Worm (Caenorhabditis elegans): ENCODE results near the gene sptl-2.

sptl-2 gene

DNA sequence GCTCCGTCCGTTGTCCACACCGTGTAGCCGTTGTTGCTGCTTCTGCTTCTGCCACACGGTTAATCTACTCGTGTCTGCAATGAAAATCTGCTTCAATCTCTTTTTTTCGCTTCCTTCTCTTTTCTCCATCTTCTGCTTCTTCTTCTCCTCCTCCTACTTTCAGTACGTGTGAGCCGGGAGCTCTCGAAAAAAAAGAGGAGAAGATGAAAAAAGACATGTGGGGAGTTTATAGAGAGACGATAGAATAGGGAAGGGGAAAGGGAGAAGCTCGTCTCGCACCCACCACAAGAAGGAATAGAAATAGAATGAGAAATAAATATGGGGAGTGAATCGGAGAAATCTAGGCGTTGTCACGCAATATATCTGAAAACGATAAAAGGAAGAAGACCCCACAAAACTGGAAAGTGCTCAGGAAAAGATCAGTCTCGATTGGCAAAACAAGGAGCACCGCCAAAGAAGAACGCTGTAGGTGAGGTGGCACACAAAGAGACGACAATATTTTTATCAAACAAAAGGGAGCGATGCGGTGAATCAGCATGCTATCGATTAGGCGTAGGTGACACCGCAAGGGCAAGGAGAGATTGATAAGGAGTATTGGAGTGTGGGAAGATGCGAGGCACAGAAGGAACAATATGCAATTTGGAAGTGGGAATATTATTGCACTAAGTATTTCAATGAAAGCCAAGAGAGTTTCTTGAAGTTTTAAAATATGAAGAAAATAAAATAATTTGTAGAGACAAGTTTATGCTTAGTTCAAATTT is 39.1 kb upstream of the sptl-2 start, which contains the start of gene let-413:
let-413 (minus strand) TSS at position 76 of the 761 bp plus-strand sequence.
- no peak for TF ChIP-seq snu-23 (GFP tag; optimal IDR thresholded peaks at IDR 0.05)
- TF ChIP-seq unc-62 (GFP tag; optimal IDR thresholded peaks at IDR 0.05), result no peak
- no peak for TF ChIP-seq aly-2 (tag; optimal IDR thresholded peaks at IDR 0.05)
- TF ChIP-seq nhr-90 (tag; optimal IDR thresholded peaks at IDR 0.05; ENCODE audit: poor library complexity), result peak; percentile 17
- peak in 1 of 2 experiments; percentile 15 for TF ChIP-seq lin-35 (GFP tag; optimal IDR thresholded peaks at IDR 0.05)
- no peak for TF ChIP-seq fkh-4 (tag; optimal IDR thresholded peaks at IDR 0.05; ENCODE audit: borderline replicate concordance)
- TF ChIP-seq efl-3 (GFP tag; optimal IDR thresholded peaks at IDR 0.05), result no peak
- peak; percentile 12 for TF ChIP-seq fkh-8 (tag; optimal IDR thresholded peaks at IDR 0.05)
- no peak for TF ChIP-seq ceh-88 (GFP tag; IDR thresholded peaks at IDR 0.05)
- no peak for TF ChIP-seq unc-130 (tag; optimal IDR thresholded peaks at IDR 0.05)
- no peak for TF ChIP-seq ceh-90 (tag; optimal IDR thresholded peaks at IDR 0.05)
- TF ChIP-seq isw-1 (GFP tag; IDR thresholded peaks at IDR 0.05), result no peak
- no peak for TF ChIP-seq C16A3.4 (tag; optimal IDR thresholded peaks at IDR 0.05)
- TF ChIP-seq tbx-2 (tag; optimal IDR thresholded peaks at IDR 0.05), result no peak
- no peak for TF ChIP-seq sox-4 (tag; optimal IDR thresholded peaks at IDR 0.05)
- TF ChIP-seq nhr-12 (tag; optimal IDR thresholded peaks at IDR 0.05), result no peak
- TF ChIP-seq dsc-1 (tag; optimal IDR thresholded peaks at IDR 0.05), result no peak
- no peak for TF ChIP-seq ceh-8 (GFP tag; optimal IDR thresholded peaks at IDR 0.05)
- no peak for TF ChIP-seq hlh-17 (GFP tag; optimal IDR thresholded peaks at IDR 0.05; ENCODE audit: borderline replicate concordance)
- TF ChIP-seq hlh-4 (tag; optimal IDR thresholded peaks at IDR 0.05), result no peak
- TF ChIP-seq jun-1 (tag; optimal IDR thresholded peaks at IDR 0.05), result no peak
- no peak for TF ChIP-seq skn-1 (tag; optimal IDR thresholded peaks at IDR 0.05)
- no peak for TF ChIP-seq unc-30 (tag; optimal IDR thresholded peaks at IDR 0.05)
- peak; percentile 33 for TF ChIP-seq elt-2 (tag; optimal IDR thresholded peaks at IDR 0.05)
- peak in 1 of 2 experiments; percentile 7 for TF ChIP-seq lsy-2 (tag; optimal IDR thresholded peaks at IDR 0.05)
- TF ChIP-seq nhr-85 (tag), result no peak
- TF ChIP-seq pqm-1 (tag; optimal IDR thresholded peaks at IDR 0.05), result no peak
- no peak for TF ChIP-seq fos-1 (tag; optimal IDR thresholded peaks at IDR 0.05)
- TF ChIP-seq nhr-77 (tag; optimal IDR thresholded peaks at IDR 0.05), result no peak
- TF ChIP-seq zip-4 (GFP tag; optimal IDR thresholded peaks at IDR 0.05), result no peak
- no peak for TF ChIP-seq dpl-1 (GFP tag; optimal IDR thresholded peaks at IDR 0.05)
- TF ChIP-seq mab-9 (GFP tag; IDR thresholded peaks at IDR 0.05), result no peak
- peak in 1 of 3 experiments; percentile 35 for TF ChIP-seq ceh-82 (tag; optimal IDR thresholded peaks at IDR 0.05)
- no peak for TF ChIP-seq unc-98 (GFP tag; IDR thresholded peaks at IDR 0.05)
- no peak for TF ChIP-seq C34B4.2 (tag; optimal IDR thresholded peaks at IDR 0.05)
- TF ChIP-seq sptf-1 (tag; optimal IDR thresholded peaks at IDR 0.05), result no peak
- TF ChIP-seq lir-3 (tag; optimal IDR thresholded peaks at IDR 0.05; ENCODE audit: poor library complexity), result no peak
- no peak for TF ChIP-seq F16B12.6 (tag; optimal IDR thresholded peaks at IDR 0.05)
- no peak for TF ChIP-seq nhr-28 (tag; optimal IDR thresholded peaks at IDR 0.05)
- no peak for TF ChIP-seq hpl-2 (GFP tag; optimal IDR thresholded peaks at IDR 0.05)
- TF ChIP-seq fkh-10 (GFP tag; optimal IDR thresholded peaks at IDR 0.05), result no peak
- peak; percentile 9 for TF ChIP-seq mep-1 (tag; optimal IDR thresholded peaks at IDR 0.05)
- TF ChIP-seq nhr-71 (tag; optimal IDR thresholded peaks at IDR 0.05), result no peak
- TF ChIP-seq alr-1 (tag; optimal IDR thresholded peaks at IDR 0.05; ENCODE audit: borderline replicate concordance), result no peak
- no peak for TF ChIP-seq ets-5 (GFP tag; IDR thresholded peaks at IDR 0.05)
- TF ChIP-seq swsn-7 (tag; optimal IDR thresholded peaks at IDR 0.05), result no peak
- no peak for TF ChIP-seq mef-2 (tag; optimal IDR thresholded peaks at IDR 0.05)
- no peak for TF ChIP-seq nhr-76 (tag; optimal IDR thresholded peaks at IDR 0.05)
- TF ChIP-seq pax-3 (tag; optimal IDR thresholded peaks at IDR 0.05), result no peak
- TF ChIP-seq grh-1 (GFP tag; IDR thresholded peaks at IDR 0.05), result no peak
- TF ChIP-seq egl-13 (tag; optimal IDR thresholded peaks at IDR 0.05), result no peak
- TF ChIP-seq ztf-4 (tag; optimal IDR thresholded peaks at IDR 0.05), result no peak

All from whole organism, L1 larva.